Worm (Caenorhabditis elegans) whole organism, mixed stage, embryonic: Measurements from ENCODE around the gene srz-78.
A peak's percentile ranks its signal among the peaks of the same experiment; 100 is the strongest.

Experiments
- blmp-1 ChIP-seq: fragments of 150-350 bp; optimal IDR thresholded peaks from 2 replicates; lab custom pipeline; 2014; ENCODE audit warnings: missing biosample characterization, missing genetic modification characterization
- ces-1 ChIP-seq: fragments of 150-350 bp; optimal IDR thresholded peaks from 2 replicates; lab custom pipeline; 2014; ENCODE audit warnings: missing biosample characterization, missing genetic modification reagents, missing genetic modification characterization
- elt-3 ChIP-seq: fragments of 150-350 bp; optimal IDR thresholded peaks from 2 replicates; lab custom pipeline; 2014; ENCODE audit warnings: missing biosample characterization, missing genetic modification characterization
- flh-1 ChIP-seq: fragments of 200-800 bp; sonication (Bioruptor generic); optimal IDR thresholded peaks from 2 replicates; lab custom pipeline; 2018; ENCODE audit warnings: mild to moderate bottlenecking, missing genetic modification characterization, moderate library complexity, missing compliant biosample characterization
- lin-13 ChIP-seq: fragments of 150-350 bp; optimal IDR thresholded peaks from 2 replicates; lab custom pipeline; 2014; ENCODE audit warnings: missing biosample characterization, missing genetic modification characterization
- mep-1 ChIP-seq: fragments of 150-350 bp; optimal IDR thresholded peaks from 2 replicates; lab custom pipeline; 2017; ENCODE audit warnings: missing biosample characterization, missing genetic modification reagents, missing genetic modification characterization, inconsistent platforms
- mls-2 ChIP-seq: sonication (generic microtip); optimal IDR thresholded peaks from 2 replicates; lab custom pipeline; 2016; ENCODE audit warnings: mild to moderate bottlenecking, missing genetic modification characterization, moderate library complexity, missing compliant biosample characterization
- nhr-12 ChIP-seq: fragments of 150-350 bp; optimal IDR thresholded peaks from 2 replicates; lab custom pipeline; 2014; ENCODE audit warnings: missing biosample characterization, missing genetic modification characterization
- nhr-237 ChIP-seq: fragments of 150-350 bp; optimal IDR thresholded peaks from 2 replicates; lab custom pipeline; 2014; ENCODE audit warnings: missing biosample characterization, missing genetic modification characterization
- nhr-28 ChIP-seq: fragments of 150-350 bp; optimal IDR thresholded peaks from 2 replicates; lab custom pipeline; 2014; ENCODE audit warnings: missing biosample characterization, missing genetic modification characterization
- snpc-4 ChIP-seq: fragments of 150-350 bp; optimal IDR thresholded peaks from 2 replicates; lab custom pipeline; 2014; ENCODE audit warnings: missing biosample characterization, missing genetic modification characterization
- unc-39 ChIP-seq: fragments of 150-350 bp; optimal IDR thresholded peaks from 2 replicates; lab custom pipeline; 2014; ENCODE audit warnings: missing biosample characterization, missing genetic modification characterization
- unc-62 ChIP-seq: fragments of 150-350 bp; optimal IDR thresholded peaks from 2 replicates; lab custom pipeline; 2014; ENCODE audit warnings: missing biosample characterization, missing genetic modification reagents, missing genetic modification characterization
- ztf-11 ChIP-seq: fragments of 150-350 bp; optimal IDR thresholded peaks from 2 replicates; lab custom pipeline; 2014; ENCODE audit warnings: missing biosample characterization, missing genetic modification characterization

- TF ChIP-seq blmp-1 (tag; lab: Kevin White, UChicago), result no peak
- TF ChIP-seq nhr-28, result no peak
- TF ChIP-seq ces-1, result peak; percentile 55
- no peak for TF ChIP-seq elt-3 (tag; lab: Kevin White, UChicago)
- no peak for TF ChIP-seq unc-39 (tag; lab: Kevin White, UChicago)
- no peak for TF ChIP-seq lin-13 (tag; lab: Kevin White, UChicago)
- no peak for TF ChIP-seq flh-1
- no peak for TF ChIP-seq snpc-4
- no peak for TF ChIP-seq nhr-12
- no peak for TF ChIP-seq unc-62 (GFP tag; lab: Kevin White, UChicago)
- no peak for TF ChIP-seq nhr-237 (tag; lab: Kevin White, UChicago)
- TF ChIP-seq mep-1 (tag; lab: Kevin White, UChicago), result no peak
- no peak for TF ChIP-seq mls-2
- no peak for TF ChIP-seq ztf-11 (tag; lab: Kevin White, UChicago)
Measured at ce11 chrIV:3532989-3533388, 41.4 kb downstream of the srz-78 start.
